Worm (Caenorhabditis elegans): Measurements from ENCODE around the gene W01B6.3.

- TF ChIP-seq ztf-23 (GFP tag; IDR thresholded peaks at IDR 0.05) = no peak
- TF ChIP-seq flt-1 (GFP tag; IDR thresholded peaks at IDR 0.05) = no peak
- no peak for TF ChIP-seq ref-1 (GFP tag; conservative IDR thresholded peaks at IDR 0.05)
- no peak for TF ChIP-seq T22C8.4 (GFP tag; IDR thresholded peaks at IDR 0.05)
- no peak for TF ChIP-seq tab-1 (GFP tag; IDR thresholded peaks at IDR 0.05)
- no peak for TF ChIP-seq med-1 (GFP tag; optimal IDR thresholded peaks at IDR 0.05; ENCODE audit: insufficient read depth)
- no peak for TF ChIP-seq ztf-29 (GFP tag; IDR thresholded peaks at IDR 0.05)
Observed at ce11 chrIV:10110417-10110816, 38.0 kb upstream of the W01B6.3 start, which contains the start of gene egl-38.
